Worm (Caenorhabditis elegans) whole organism, late embryonic: ENCODE results near the gene R04D3.2.

Experiments
- K09A11.1 ChIP-seq: sonication (generic microtip); optimal IDR thresholded peaks from 2 replicates; lab custom pipeline; 2017; ENCODE audit warnings: antibody characterized with exemption, mild to moderate bottlenecking, missing genetic modification characterization, missing compliant biosample characterization; ENCODE audit not compliant: insufficient read depth
- hlh-13 ChIP-seq: fragments of 200-800 bp; sonication (Bioruptor generic); optimal IDR thresholded peaks from 2 replicates; lab custom pipeline; 2018; ENCODE audit warnings: mild to moderate bottlenecking, missing genetic modification characterization, missing compliant biosample characterization
- nhr-232 ChIP-seq: sonication (generic microtip); optimal IDR thresholded peaks from 2 replicates; lab custom pipeline; 2016; ENCODE audit warnings: missing genetic modification characterization, missing compliant biosample characterization
- pag-3 ChIP-seq: sonication (generic microtip); optimal IDR thresholded peaks from 2 replicates; lab custom pipeline; 2016; ENCODE audit warnings: missing compliant biosample characterization, missing genetic modification characterization, borderline replicate concordance
- pax-1 ChIP-seq: fragments of 150-350 bp; optimal IDR thresholded peaks from 2 replicates; lab custom pipeline; 2014; ENCODE audit warnings: missing biosample characterization, missing genetic modification characterization

DNA sequence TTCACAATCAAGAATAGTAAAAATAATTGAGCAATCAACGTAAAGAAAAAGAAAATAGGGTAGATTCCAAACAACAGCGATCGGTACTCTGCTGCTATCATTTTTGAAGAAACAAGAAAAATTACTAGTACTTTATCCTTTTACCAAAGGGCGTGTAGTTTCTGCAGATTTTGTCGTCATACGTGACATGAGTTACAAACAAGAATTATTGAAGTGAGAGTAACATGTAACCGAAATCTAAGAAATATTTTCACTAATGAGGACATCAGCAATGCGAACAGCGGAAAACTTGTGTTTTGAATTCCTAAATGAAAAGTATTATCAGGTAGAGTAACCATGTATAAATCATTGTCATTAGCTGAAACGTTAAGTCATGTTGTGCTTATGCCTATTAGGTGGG, 8.2 kb upstream of the R04D3.2 start, which contains the start of gene srd-36:
- TF ChIP-seq hlh-13 (GFP tag; lab: Kevin White, UChicago): no peak
- TF ChIP-seq K09A11.1 (tag; lab: Kevin White, UChicago): no peak
- TF ChIP-seq pag-3 (tag; lab: Kevin White, UChicago): no peak
- TF ChIP-seq nhr-232 (tag; lab: Kevin White, UChicago): no peak
- no peak for TF ChIP-seq pax-1 (tag; lab: Kevin White, UChicago)
